Worm (Caenorhabditis elegans): Measurements from ENCODE around the gene T28D9.16.

- TF ChIP-seq pbrm-1 (GFP tag; IDR thresholded peaks at IDR 0.05) (no peak), efl-1 (GFP tag; optimal IDR thresholded peaks at IDR 0.05) (no peak), Y79H2A.3 (GFP tag; conservative IDR thresholded peaks at IDR 0.05) (no peak), F33H1.4 (GFP tag; IDR thresholded peaks at IDR 0.05) (no peak)
Measured at ce11 chrII:6469340-6469739, 6.1 kb upstream of the T28D9.16 start.

Measured in whole organism, young adult.